Worm (Caenorhabditis elegans): ENCODE measurements around the gene F46H5.5.

The F46H5.5 gene

ce11 chrX:7264591-7265306 lies 8.0 kb upstream of the F46H5.5 start:
- TF ChIP-seq ceh-18 (tag; optimal IDR thresholded peaks at IDR 0.05) (peak; percentile 96), ceh-2 (tag; optimal IDR thresholded peaks at IDR 0.05) (peak; percentile 69), F13H6.1 (tag; optimal IDR thresholded peaks at IDR 0.05) (peak; percentile 82), ceh-34 (tag; optimal IDR thresholded peaks at IDR 0.05) (peak; percentile 83), ceh-48 (tag; optimal IDR thresholded peaks at IDR 0.05) (no peak), K02D7.2 (tag; optimal IDR thresholded peaks at IDR 0.05) (no peak), pat-9 (tag; optimal IDR thresholded peaks at IDR 0.05) (peak; percentile 38), sox-2 (GFP tag; IDR thresholded peaks at IDR 0.05) (no peak; the same call in 1 of the 2 replicates), C38D4.7 (GFP tag; optimal IDR thresholded peaks at IDR 0.05) (peak; percentile 3), tbx-7 (tag; optimal IDR thresholded peaks at IDR 0.05) (peak; percentile 6), ceh-22 (tag; optimal IDR thresholded peaks at IDR 0.05) (no peak), pqm-1 (tag; optimal IDR thresholded peaks at IDR 0.05) (peak; percentile 69), unc-55 (GFP tag; optimal IDR thresholded peaks at IDR 0.05) (peak; percentile 44), pag-3 (tag; optimal IDR thresholded peaks at IDR 0.05; ENCODE audit: borderline replicate concordance) (no peak), rnt-1 (tag; optimal IDR thresholded peaks at IDR 0.05) (peak; percentile 52), hlh-15 (tag; optimal IDR thresholded peaks at IDR 0.05) (no peak), elt-2 (tag; optimal IDR thresholded peaks at IDR 0.05) (peak; percentile 67), che-1 (tag; optimal IDR thresholded peaks at IDR 0.05) (peak; percentile 18), Y22D7AL.16 (tag; optimal IDR thresholded peaks at IDR 0.05) (peak; percentile 3), syd-9 (tag; optimal IDR thresholded peaks at IDR 0.05) (peak; percentile 72), unc-3 (GFP tag; conservative IDR thresholded peaks at IDR 0.05) (no peak), unc-3 (tag; optimal IDR thresholded peaks at IDR 0.05) (peak; percentile 29), nfya-1 (tag; optimal IDR thresholded peaks at IDR 0.05) (peak; percentile 91), K09A11.1 (tag; optimal IDR thresholded peaks at IDR 0.05; ENCODE audit: insufficient read depth) (peak; percentile 56), C08G9.2 (tag; optimal IDR thresholded peaks at IDR 0.05) (peak; percentile 69), ceh-31 (tag; optimal IDR thresholded peaks at IDR 0.05) (peak; percentile 89), nhr-232 (tag; optimal IDR thresholded peaks at IDR 0.05) (peak; percentile 12), ztf-16 (tag; optimal IDR thresholded peaks at IDR 0.05) (peak; percentile 55), ref-2 (tag; optimal IDR thresholded peaks at IDR 0.05) (peak; percentile 84), eyg-1 (tag; optimal IDR thresholded peaks at IDR 0.05) (peak; percentile 23), dve-1 (tag; optimal IDR thresholded peaks at IDR 0.05) (peak; percentile 50), ceh-14 (tag; optimal IDR thresholded peaks at IDR 0.05) (peak; percentile 64), odd-2 (tag; optimal IDR thresholded peaks at IDR 0.05) (no peak), pha-2 (tag; optimal IDR thresholded peaks at IDR 0.05) (no peak), hlh-30 (tag; optimal IDR thresholded peaks at IDR 0.05; ENCODE audit: insufficient read depth) (peak; percentile 67), sdc-2 (tag; optimal IDR thresholded peaks at IDR 0.05) (peak; percentile 88), sox-4 (tag; optimal IDR thresholded peaks at IDR 0.05) (peak; percentile 48), ceh-24 (tag; optimal IDR thresholded peaks at IDR 0.05) (no peak), tbx-2 (tag; optimal IDR thresholded peaks at IDR 0.05) (peak; percentile 88), fkh-6 (tag; optimal IDR thresholded peaks at IDR 0.05) (peak; percentile 66), lim-6 (tag; optimal IDR thresholded peaks at IDR 0.05) (peak; percentile 1), ceh-30 (tag; optimal IDR thresholded peaks at IDR 0.05) (no peak), pros-1 (tag; optimal IDR thresholded peaks at IDR 0.05) (peak; percentile 57), hlh-13 (GFP tag; optimal IDR thresholded peaks at IDR 0.05) (no peak), ceh-6 (GFP tag; optimal IDR thresholded peaks at IDR 0.05) (peak; percentile 9), unc-42 (tag; optimal IDR thresholded peaks at IDR 0.05) (peak; percentile 76), T23F11.4 (GFP tag; optimal IDR thresholded peaks at IDR 0.05) (no peak), hlh-8 (tag; optimal IDR thresholded peaks at IDR 0.05) (peak; percentile 58), ceh-19 (GFP tag; optimal IDR thresholded peaks at IDR 0.05) (peak; percentile 67), elt-4 (tag; optimal IDR thresholded peaks at IDR 0.05) (no peak), hlh-6 (tag; optimal IDR thresholded peaks at IDR 0.05) (peak; percentile 69), ets-4 (tag; optimal IDR thresholded peaks at IDR 0.05) (peak; percentile 41)
